Worm (Caenorhabditis elegans): ENCODE data around the gene C36E8.4.

DNA sequence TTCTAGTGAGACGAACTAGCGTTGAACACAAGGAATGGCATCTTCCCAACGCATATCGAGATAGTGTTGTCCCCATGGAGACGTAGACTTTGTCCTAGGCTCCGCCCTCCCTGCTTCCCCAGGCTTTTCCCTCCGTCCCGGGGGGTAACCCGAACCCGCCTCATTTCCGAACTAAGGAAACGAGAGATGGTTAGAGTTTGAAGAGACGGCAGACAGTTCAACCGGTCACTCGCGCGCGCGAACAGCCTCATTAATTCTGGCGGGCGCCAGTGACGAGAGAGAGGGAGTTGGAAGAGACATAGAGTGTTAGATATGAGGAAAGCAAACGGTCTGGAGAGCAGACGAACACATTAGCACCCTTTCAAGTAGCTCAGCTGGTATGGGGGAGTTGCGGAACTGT lies 25.2 kb downstream of the C36E8.4 start:
- TF ChIP-seq him-1 (tag; optimal IDR thresholded peaks at IDR 0.05) (no peak), dao-5 (tag; optimal IDR thresholded peaks at IDR 0.05) (no peak), W03F9.2 (tag; optimal IDR thresholded peaks at IDR 0.05) (no peak)

All from whole organism, L4/young adult.